Fruit fly (Drosophila melanogaster) whole organism, prepupa: Measurements from ENCODE around the gene Culd.

ENCODE experiments used
- Blimp-1 ChIP-seq: fragments of 200-800 bp; sonication (Bioruptor generic); optimal IDR thresholded peaks from 3 replicates; lab custom pipeline; 2017; ENCODE audit warnings: missing biosample characterization, missing genetic modification characterization, mild to moderate bottlenecking, moderate library complexity, missing genetic modification reagents
- CG10631 ChIP-seq: fragments of 200-800 bp; sonication (Bioruptor generic); optimal IDR thresholded peaks from 2 replicates; lab custom pipeline; 2016; ENCODE audit warnings: missing biosample characterization, missing genetic modification characterization
- CG10669 ChIP-seq: fragments of 200-800 bp; sonication (Bioruptor generic); optimal IDR thresholded peaks from 3 replicates; lab custom pipeline; 2018; ENCODE audit warnings: missing biosample characterization, mild to moderate bottlenecking, missing genetic modification characterization, moderate library complexity
- CG11294 ChIP-seq: fragments of 200-800 bp; sonication (Bioruptor generic); IDR thresholded peaks from 2 replicates; pipeline ENCODE4 v1.3.6; 2022; ENCODE audit warnings: missing biosample characterization, missing genetic modification characterization
- CG11762 ChIP-seq: fragments of 200-800 bp; sonication (Bioruptor generic); optimal IDR thresholded peaks from 3 replicates; lab custom pipeline; 2016; ENCODE audit warnings: missing biosample characterization, missing genetic modification characterization; ENCODE audit not compliant: insufficient read depth
- CG11902 ChIP-seq: fragments of 200-800 bp; sonication (Bioruptor generic); optimal IDR thresholded peaks from 3 replicates; lab custom pipeline; 2016; ENCODE audit warnings: missing biosample characterization, missing genetic modification characterization
- CG15336 ChIP-seq: fragments of 200-800 bp; sonication (Bioruptor generic); IDR thresholded peaks from 2 replicates; pipeline ENCODE4 v1.3.6; 2022; ENCODE audit warnings: missing biosample characterization, missing genetic modification characterization
- CG1621 ChIP-seq: fragments of 200-800 bp; sonication (Bioruptor generic); optimal IDR thresholded peaks from 3 replicates; lab custom pipeline; 2018; ENCODE audit warnings: missing biosample characterization, mild to moderate bottlenecking, missing genetic modification characterization
- CG16779 ChIP-seq: fragments of 200-800 bp; sonication (Bioruptor generic); optimal IDR thresholded peaks from 3 replicates; lab custom pipeline; 2017; ENCODE audit warnings: missing biosample characterization, mild to moderate bottlenecking, missing genetic modification characterization
- CG3032 ChIP-seq: fragments of 200-800 bp; optimal IDR thresholded peaks from 2 replicates; lab custom pipeline; 2019; ENCODE audit warnings: missing biosample characterization, mild to moderate bottlenecking, missing genetic modification characterization, moderate library complexity
- CG31627 ChIP-seq: fragments of 200-800 bp; sonication (Bioruptor generic); optimal IDR thresholded peaks from 3 replicates; lab custom pipeline; 2016; ENCODE audit warnings: missing biosample characterization, missing genetic modification characterization
- CG32006 ChIP-seq: fragments of 200-800 bp; sonication (Bioruptor generic); optimal IDR thresholded peaks from 3 replicates; lab custom pipeline; 2017; ENCODE audit warnings: missing biosample characterization, mild to moderate bottlenecking, missing genetic modification characterization
- CG34406 ChIP-seq: fragments of 200-800 bp; sonication (Bioruptor generic); optimal IDR thresholded peaks from 3 replicates; lab custom pipeline; 2016; ENCODE audit warnings: missing biosample characterization, missing genetic modification characterization
- CG3919 ChIP-seq: fragments of 200-800 bp; sonication (Bioruptor generic); optimal IDR thresholded peaks from 3 replicates; lab custom pipeline; 2016; ENCODE audit warnings: missing biosample characterization, missing genetic modification characterization
- CG4318 ChIP-seq: fragments of 200-800 bp; sonication (Bioruptor generic); optimal IDR thresholded peaks from 3 replicates; lab custom pipeline; 2017; ENCODE audit warnings: missing biosample characterization, mild to moderate bottlenecking, missing genetic modification characterization
- CG6163 ChIP-seq: fragments of 200-800 bp; sonication (Bioruptor generic); IDR thresholded peaks from 3 replicates; pipeline ENCODE4 v1.3.6; 2022; ENCODE audit warnings: missing biosample characterization, missing genetic modification characterization
- CG6276 ChIP-seq: fragments of 200-800 bp; sonication (Bioruptor generic); optimal IDR thresholded peaks from 2 replicates; lab custom pipeline; 2017; ENCODE audit warnings: missing biosample characterization, mild to moderate bottlenecking, missing genetic modification characterization
- CG6792 ChIP-seq: fragments of 200-800 bp; sonication (Bioruptor generic); optimal IDR thresholded peaks from 3 replicates; lab custom pipeline; 2016; ENCODE audit warnings: missing biosample characterization, missing genetic modification characterization
- CG6808 ChIP-seq: fragments of 200-800 bp; sonication (Bioruptor generic); optimal IDR thresholded peaks from 3 replicates; lab custom pipeline; 2017; ENCODE audit warnings: missing biosample characterization, missing genetic modification characterization, mild to moderate bottlenecking, moderate library complexity, missing genetic modification reagents
- CG7368 ChIP-seq: fragments of 200-800 bp; sonication (Bioruptor generic); optimal IDR thresholded peaks from 3 replicates; lab custom pipeline; 2016; ENCODE audit warnings: missing biosample characterization, missing genetic modification characterization
- CG8119 ChIP-seq: fragments of 200-800 bp; sonication (Bioruptor generic); IDR thresholded peaks from 3 replicates; pipeline ENCODE4 v1.3.6; 2022; ENCODE audit warnings: missing biosample characterization, missing genetic modification characterization
- CG8319 ChIP-seq: fragments of 200-800 bp; sonication (Bioruptor generic); optimal IDR thresholded peaks from 3 replicates; lab custom pipeline; 2016; ENCODE audit warnings: missing biosample characterization, missing genetic modification characterization
- CG8632 ChIP-seq: fragments of 200-800 bp; sonication (Bioruptor generic); optimal IDR thresholded peaks from 3 replicates; lab custom pipeline; 2016; ENCODE audit warnings: missing biosample characterization, missing genetic modification characterization
- CG9139 ChIP-seq: fragments of 200-800 bp; sonication (Bioruptor generic); optimal IDR thresholded peaks from 3 replicates; lab custom pipeline; 2017; ENCODE audit warnings: missing biosample characterization, mild to moderate bottlenecking, missing genetic modification characterization
- Eip75B ChIP-seq: fragments of 200-800 bp; sonication (Bioruptor generic); optimal IDR thresholded peaks from 3 replicates; lab custom pipeline; 2016; ENCODE audit warnings: missing biosample characterization, missing genetic modification characterization
- Eip78C ChIP-seq: fragments of 200-800 bp; sonication (Bioruptor generic); peaks from one replicate; lab custom pipeline; 2016; ENCODE audit warnings: missing biosample characterization, missing genetic modification characterization
- Eip93F ChIP-seq: fragments of 200-800 bp; sonication (Bioruptor generic); optimal IDR thresholded peaks from 2 replicates; lab custom pipeline; 2016; ENCODE audit warnings: missing biosample characterization, mild to moderate bottlenecking, missing genetic modification characterization
- Gug ChIP-seq: fragments of 200-800 bp; sonication (Bioruptor generic); IDR thresholded peaks from 2 replicates; pipeline ENCODE4 v1.3.6; 2022; ENCODE audit warnings: missing biosample characterization, missing genetic modification characterization
- Hr38 ChIP-seq: sonication (Bioruptor generic); optimal IDR thresholded peaks from 2 replicates; lab custom pipeline; 2016; ENCODE audit warnings: missing biosample characterization, missing genetic modification characterization
- Hr39 ChIP-seq: fragments of 200-800 bp; sonication (Bioruptor generic); optimal IDR thresholded peaks from 2 replicates; lab custom pipeline; 2016; ENCODE audit warnings: missing biosample characterization, missing genetic modification characterization
- Hr4 ChIP-seq: fragments of 200-800 bp; sonication (Bioruptor generic); optimal IDR thresholded peaks from 3 replicates; lab custom pipeline; 2016; ENCODE audit warnings: missing biosample characterization, missing genetic modification characterization
- Lpt ChIP-seq: fragments of 200-800 bp; sonication (Bioruptor generic); optimal IDR thresholded peaks from 3 replicates; lab custom pipeline; 2016; ENCODE audit warnings: missing biosample characterization, missing genetic modification characterization
- Met ChIP-seq: fragments of 200-800 bp; sonication (Bioruptor generic); optimal IDR thresholded peaks from 3 replicates; lab custom pipeline; 2016; ENCODE audit warnings: missing biosample characterization, missing genetic modification characterization
- OdsH ChIP-seq: fragments of 200-800 bp; sonication (Bioruptor generic); optimal IDR thresholded peaks from 3 replicates; lab custom pipeline; 2016; ENCODE audit warnings: missing biosample characterization, missing genetic modification characterization
- Smox ChIP-seq: fragments of 200-800 bp; sonication (Bioruptor generic); optimal IDR thresholded peaks from 3 replicates; lab custom pipeline; 2016; ENCODE audit warnings: missing biosample characterization, missing genetic modification characterization
- Sox102F ChIP-seq: fragments of 200-800 bp; sonication (Bioruptor generic); optimal IDR thresholded peaks from 2 replicates; lab custom pipeline; 2016; ENCODE audit warnings: missing biosample characterization, mild to moderate bottlenecking, missing genetic modification characterization
- Sox14 ChIP-seq: fragments of 200-800 bp; sonication (Bioruptor generic); optimal IDR thresholded peaks from 3 replicates; lab custom pipeline; 2016; ENCODE audit warnings: missing biosample characterization, missing genetic modification characterization
- Sox15 ChIP-seq: fragments of 200-800 bp; sonication (Bioruptor generic); optimal IDR thresholded peaks from 3 replicates; lab custom pipeline; 2016; ENCODE audit warnings: missing biosample characterization, missing genetic modification characterization
- acj6 ChIP-seq: fragments of 200-800 bp; sonication (Bioruptor generic); optimal IDR thresholded peaks from 3 replicates; lab custom pipeline; 2016; ENCODE audit warnings: missing biosample characterization, missing genetic modification characterization
- cyc ChIP-seq: fragments of 200-800 bp; sonication (Bioruptor generic); optimal IDR thresholded peaks from 3 replicates; lab custom pipeline; 2016; ENCODE audit warnings: missing biosample characterization, missing genetic modification characterization
- dac ChIP-seq: fragments of 200-800 bp; sonication (Bioruptor generic); optimal IDR thresholded peaks from 2 replicates; lab custom pipeline; 2017; ENCODE audit warnings: missing biosample characterization, mild to moderate bottlenecking, missing genetic modification characterization
- eg ChIP-seq: fragments of 200-800 bp; sonication (Bioruptor generic); IDR thresholded peaks from 3 replicates; pipeline ENCODE4 v1.3.6; 2022; ENCODE audit warnings: missing biosample characterization, missing genetic modification characterization
- esn ChIP-seq: fragments of 200-800 bp; sonication (Bioruptor generic); optimal IDR thresholded peaks from 2 replicates; lab custom pipeline; 2016; ENCODE audit warnings: missing biosample characterization, mild to moderate bottlenecking, missing genetic modification characterization, moderate library complexity
- fd85E ChIP-seq: fragments of 200-800 bp; sonication (Bioruptor generic); optimal IDR thresholded peaks from 3 replicates; lab custom pipeline; 2016; ENCODE audit warnings: missing biosample characterization, missing genetic modification characterization
- net ChIP-seq: fragments of 200-800 bp; sonication (Bioruptor generic); optimal IDR thresholded peaks from 3 replicates; lab custom pipeline; 2016; ENCODE audit warnings: missing biosample characterization, missing genetic modification characterization
- pdm3 ChIP-seq: fragments of 200-800 bp; sonication (Bioruptor generic); optimal IDR thresholded peaks from 3 replicates; lab custom pipeline; 2016; ENCODE audit warnings: missing biosample characterization, missing genetic modification characterization
- salr ChIP-seq, 2 experiments: fragments of 200-800 bp; sonication (Bioruptor generic); optimal IDR thresholded peaks; 3 replicates each; lab custom pipeline; 2016 to 2018; ENCODE audit warnings: missing biosample characterization in 2 of 2, missing genetic modification characterization in 2 of 2, mild to moderate bottlenecking in 1 of 2
- spab ChIP-seq: fragments of 200-800 bp; sonication (Bioruptor generic); optimal IDR thresholded peaks from 2 replicates; lab custom pipeline; 2017; ENCODE audit warnings: missing biosample characterization, mild to moderate bottlenecking, missing genetic modification characterization, missing genetic modification reagents
- svp ChIP-seq: fragments of 200-800 bp; sonication (Bioruptor generic); peaks from one replicate; lab custom pipeline; 2016; ENCODE audit warnings: missing biosample characterization, missing genetic modification characterization
- topi ChIP-seq: fragments of 200-800 bp; sonication (Bioruptor generic); optimal IDR thresholded peaks from 3 replicates; lab custom pipeline; 2016; ENCODE audit warnings: missing biosample characterization, missing genetic modification characterization
- vri ChIP-seq: fragments of 200-800 bp; sonication (Bioruptor generic); optimal IDR thresholded peaks from 3 replicates; lab custom pipeline; 2016; ENCODE audit warnings: missing biosample characterization, mild to moderate bottlenecking, missing genetic modification characterization

The Culd gene

DNA sequence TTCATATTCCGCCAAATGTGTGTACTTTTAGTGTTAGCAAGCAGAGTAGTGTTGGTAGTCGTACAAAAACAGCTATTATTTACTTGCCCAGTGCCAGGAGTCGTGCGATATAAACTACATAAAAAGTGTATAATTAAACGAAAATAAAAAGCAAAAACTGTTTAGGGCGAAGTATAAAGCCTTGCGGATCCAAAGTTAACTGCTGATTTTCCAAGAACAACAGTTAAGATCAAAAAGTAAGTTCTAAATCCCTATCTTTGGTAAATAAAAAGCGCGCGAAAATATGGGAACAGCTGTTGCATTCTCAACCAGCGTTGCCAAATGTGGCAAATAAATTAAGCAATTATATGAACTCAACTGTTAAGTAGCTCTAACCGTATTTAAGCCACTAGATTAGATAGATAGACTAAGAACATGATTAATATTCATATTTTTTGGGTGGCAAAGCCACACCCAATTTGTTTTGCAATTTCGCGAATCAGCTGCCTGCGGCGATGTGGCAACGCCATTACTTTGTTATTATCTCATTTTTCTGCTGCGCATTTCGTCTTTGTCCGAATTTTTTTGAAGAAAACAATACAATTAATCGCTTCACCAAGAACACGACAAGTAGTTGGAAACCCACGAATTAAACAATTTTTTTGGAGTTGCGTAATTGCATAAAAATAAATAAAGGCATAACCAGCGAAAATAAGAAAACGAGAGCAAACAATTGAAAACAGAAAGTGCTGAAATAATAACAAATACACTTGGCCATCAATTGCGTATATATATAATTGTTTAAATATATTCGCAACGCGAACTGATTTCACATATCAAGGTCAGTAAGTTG, 15.6 kb downstream of the Culd start, which contains the start of the genes Prim1 and CG7083:
Prim1 (plus strand) TSS at position 51 of the 832 bp plus-strand sequence.
CG7083 (plus strand) TSS at position 522 of the 832 bp plus-strand sequence.
- TF ChIP-seq Eip75B (GFP tag; lab: Kevin White, UChicago), result peak; percentile 74
- TF ChIP-seq CG9139 (GFP tag; lab: Kevin White, UChicago), result no peak
- peak; percentile 45 for TF ChIP-seq CG6792 (GFP tag; lab: Kevin White, UChicago)
- no peak for TF ChIP-seq Hr38 (GFP tag; lab: Kevin White, UChicago)
- TF ChIP-seq OdsH (GFP tag; lab: Kevin White, UChicago), result peak; percentile 76
- peak; percentile 47 for TF ChIP-seq CG34406 (GFP tag; lab: Kevin White, UChicago)
- TF ChIP-seq Eip93F (GFP tag; lab: Kevin White, UChicago), result peak; percentile 18
- TF ChIP-seq Lpt, result no peak
- TF ChIP-seq CG3032 (tag; lab: Kevin White, UChicago), result peak; percentile 57
- peak; percentile 60 for TF ChIP-seq CG11762
- TF ChIP-seq Eip78C (GFP tag; lab: Kevin White, UChicago), result peak; percentile 85
- TF ChIP-seq CG1621 (tag; lab: Kevin White, UChicago), result peak; percentile 7
- TF ChIP-seq Hr4 (GFP tag; lab: Kevin White, UChicago), result peak; percentile 70
- no peak for TF ChIP-seq dac
- TF ChIP-seq CG10631 (GFP tag; lab: Kevin White, UChicago), result peak; percentile 68
- TF ChIP-seq CG16779 (tag; lab: Kevin White, UChicago), result no peak
- TF ChIP-seq Met (GFP tag; lab: Kevin White, UChicago), result no peak
- TF ChIP-seq CG6163 (GFP tag; lab: Robert Waterston, UW), result no peak; the same call in 2 of the 3 replicates
- peak; percentile 67 for TF ChIP-seq topi (GFP tag; lab: Kevin White, UChicago)
- peak; percentile 61 for TF ChIP-seq cyc (GFP tag; lab: Kevin White, UChicago)
- no peak for TF ChIP-seq CG6276 (GFP tag; lab: Kevin White, UChicago)
- TF ChIP-seq Sox14, result peak; percentile 95
- TF ChIP-seq Hr39, result peak; percentile 73
- peak; percentile 1 for TF ChIP-seq Blimp-1 (GFP tag; lab: Kevin White, UChicago)
- peak; percentile 39; the same call in 1 of the 2 replicates for TF ChIP-seq CG15336 (GFP tag; lab: Robert Waterston, UW)
- peak; percentile 63 for TF ChIP-seq CG3919 (GFP tag; lab: Kevin White, UChicago)
- peak; percentile 30 for TF ChIP-seq CG32006 (GFP tag; lab: Kevin White, UChicago)
- TF ChIP-seq fd85E (GFP tag; lab: Kevin White, UChicago), result no peak
- peak; percentile 57 for TF ChIP-seq net (GFP tag; lab: Kevin White, UChicago)
- TF ChIP-seq svp (GFP tag; lab: Kevin White, UChicago), result peak; percentile 85
- peak; percentile 49 for TF ChIP-seq Smox (GFP tag; lab: Kevin White, UChicago)
- peak; percentile 1 for TF ChIP-seq CG11902
- peak; percentile 54 for TF ChIP-seq CG6808 (GFP tag; lab: Kevin White, UChicago)
- TF ChIP-seq CG8119 (GFP tag; lab: Robert Waterston, UW), result 0 out of 3 replicates have a peak, but pooled peaks have one; percentile 16
- TF ChIP-seq spab (GFP tag; lab: Kevin White, UChicago), result no peak
- TF ChIP-seq acj6 (GFP tag; lab: Kevin White, UChicago), result peak; percentile 65
- TF ChIP-seq pdm3 (GFP tag; lab: Kevin White, UChicago), result peak; percentile 63
- TF ChIP-seq CG10669 (GFP tag; lab: Kevin White, UChicago), result peak; percentile 55
- TF ChIP-seq CG8319, result peak; percentile 51
- TF ChIP-seq Sox15 (GFP tag; lab: Kevin White, UChicago), result peak; percentile 2
- no peak for TF ChIP-seq CG11294 (GFP tag; lab: Robert Waterston, UW)
- TF ChIP-seq CG7368, result peak; percentile 62
- TF ChIP-seq salr (GFP tag; optimal IDR thresholded peaks at IDR 0.05; lab: Kevin White, UChicago), result no peak
- TF ChIP-seq vri (GFP tag; lab: Kevin White, UChicago), result peak; percentile 93
- TF ChIP-seq CG4318 (GFP tag; lab: Kevin White, UChicago), result no peak
- no peak for TF ChIP-seq eg (GFP tag; lab: Robert Waterston, UW)
- TF ChIP-seq CG8632 (GFP tag; lab: Kevin White, UChicago), result peak; percentile 9
- peak; percentile 79 for TF ChIP-seq esn (GFP tag; lab: Kevin White, UChicago)
- TF ChIP-seq Gug (GFP tag; lab: Robert Waterston, UW), result peak; percentile 28; the same call in 1 of the 2 replicates
- TF ChIP-seq Sox102F (GFP tag; lab: Kevin White, UChicago), result peak; percentile 69
- TF ChIP-seq CG31627 (GFP tag; lab: Kevin White, UChicago), result peak; percentile 74
